Fruit fly (Drosophila melanogaster) whole organism, embryonic: ENCODE data around the gene Peritrophin-15a.
A peak's percentile ranks its signal among the peaks of the same experiment; 100 is the strongest.

Source experiments
- Antp ChIP-seq: fragments of 200-800 bp; sonication (Bioruptor generic); optimal IDR thresholded peaks from 3 replicates; lab custom pipeline; 2016; ENCODE audit warnings: missing biosample characterization, missing genetic modification characterization
- Asciz ChIP-seq: fragments of 200-800 bp; sonication (Bioruptor generic); optimal IDR thresholded peaks from 2 replicates; lab custom pipeline; 2017; ENCODE audit warnings: missing biosample characterization, mild to moderate bottlenecking, missing genetic modification characterization, missing genetic modification reagents
- Atf-2 ChIP-seq: fragments of 200-800 bp; sonication (Bioruptor generic); optimal IDR thresholded peaks from 2 replicates; lab custom pipeline; 2016; ENCODE audit warnings: missing biosample characterization, missing genetic modification characterization
- Atf3 ChIP-seq: fragments of 200-800 bp; sonication (Bioruptor generic); optimal IDR thresholded peaks from 3 replicates; lab custom pipeline; 2016; ENCODE audit warnings: missing biosample characterization, missing genetic modification characterization
- BEAF-32 ChIP-seq: fragments of 200-800 bp; sonication (Bioruptor generic); optimal IDR thresholded peaks from 3 replicates; lab custom pipeline; 2017; ENCODE audit warnings: missing biosample characterization, missing genetic modification characterization, mild to moderate bottlenecking, moderate library complexity, missing genetic modification reagents
- CG11398 ChIP-seq: fragments of 200-800 bp; sonication (Bioruptor generic); optimal IDR thresholded peaks from 2 replicates; lab custom pipeline; 2016; ENCODE audit warnings: missing biosample characterization, missing genetic modification characterization
- CG12769 ChIP-seq: fragments of 200-800 bp; sonication (Bioruptor generic); optimal IDR thresholded peaks from 2 replicates; lab custom pipeline; 2019; ENCODE audit warnings: missing biosample characterization, mild to moderate bottlenecking, missing genetic modification characterization, moderate library complexity
- CG12942 ChIP-seq: fragments of 200-800 bp; sonication (Bioruptor generic); optimal IDR thresholded peaks from 3 replicates; lab custom pipeline; 2016; ENCODE audit warnings: missing biosample characterization, missing genetic modification characterization
- CG14441 ChIP-seq: fragments of 200-800 bp; sonication (Bioruptor generic); IDR thresholded peaks from 2 replicates; pipeline ENCODE4 v1.3.6; 2022; ENCODE audit warnings: missing biosample characterization, missing genetic modification characterization
- CG14667 ChIP-seq: fragments of 200-800 bp; sonication (Bioruptor generic); IDR thresholded peaks from 2 replicates; pipeline ENCODE4 v1.3.6; 2022; ENCODE audit warnings: missing biosample characterization, missing genetic modification characterization
- CG15479 ChIP-seq: fragments of 200-800 bp; sonication (Bioruptor generic); optimal IDR thresholded peaks from 3 replicates; lab custom pipeline; 2019; ENCODE audit warnings: missing biosample characterization, mild to moderate bottlenecking, missing genetic modification characterization, moderate library complexity
- CG16779 ChIP-seq: fragments of 200-800 bp; sonication (Bioruptor generic); IDR thresholded peaks from 2 replicates; pipeline ENCODE4 v1.3.6; 2022; ENCODE audit warnings: missing biosample characterization, missing genetic modification characterization
- CG17361 ChIP-seq: fragments of 200-800 bp; sonication (Bioruptor generic); IDR thresholded peaks from 3 replicates; pipeline ENCODE4 v1.3.6; 2022; ENCODE audit warnings: missing biosample characterization, missing genetic modification characterization
- CG2120 ChIP-seq: fragments of 200-800 bp; sonication (Bioruptor generic); optimal IDR thresholded peaks from 3 replicates; lab custom pipeline; 2016; ENCODE audit warnings: missing biosample characterization, missing genetic modification characterization
- CG2199 ChIP-seq: fragments of 200-800 bp; sonication (Bioruptor generic); IDR thresholded peaks from 3 replicates; pipeline ENCODE4 v1.3.6; 2022; ENCODE audit warnings: missing biosample characterization, missing genetic modification characterization
- CG30431 ChIP-seq: fragments of 200-800 bp; sonication (Bioruptor generic); optimal IDR thresholded peaks from 2 replicates; lab custom pipeline; 2017; ENCODE audit warnings: missing biosample characterization, missing genetic modification characterization
- CG31365 ChIP-seq: fragments of 200-800 bp; sonication (Bioruptor generic); optimal IDR thresholded peaks from 2 replicates; lab custom pipeline; 2018; ENCODE audit warnings: missing biosample characterization, mild to moderate bottlenecking, missing genetic modification characterization
- CG32532 ChIP-seq: fragments of 200-800 bp; sonication (Bioruptor generic); IDR thresholded peaks from 2 replicates; pipeline ENCODE4 v1.3.6; 2022; ENCODE audit warnings: missing biosample characterization, missing genetic modification characterization
- CG32767 ChIP-seq: fragments of 200-800 bp; sonication (Bioruptor generic); IDR thresholded peaks from 2 replicates; pipeline ENCODE4 v1.3.6; 2022; ENCODE audit warnings: missing biosample characterization, missing genetic modification characterization
- CG32772 ChIP-seq: fragments of 200-800 bp; sonication (Bioruptor generic); IDR thresholded peaks from 2 replicates; pipeline ENCODE4 v1.3.6; 2022; ENCODE audit warnings: missing biosample characterization, missing genetic modification characterization
- CG3281 ChIP-seq: fragments of 200-800 bp; sonication (Bioruptor generic); optimal IDR thresholded peaks from 3 replicates; lab custom pipeline; 2017; ENCODE audit warnings: missing biosample characterization, mild to moderate bottlenecking, missing genetic modification characterization
- CG34376 ChIP-seq: fragments of 200-800 bp; sonication (Bioruptor generic); optimal IDR thresholded peaks from 2 replicates; lab custom pipeline; 2018; ENCODE audit warnings: missing biosample characterization, mild to moderate bottlenecking, missing genetic modification characterization
- CG5953 ChIP-seq: fragments of 200-800 bp; sonication (Bioruptor generic); IDR thresholded peaks from 2 replicates; pipeline ENCODE4 v1.3.6; 2022; ENCODE audit warnings: missing biosample characterization, missing genetic modification characterization
- CG9437 ChIP-seq: fragments of 200-800 bp; sonication (Bioruptor generic); optimal IDR thresholded peaks from 2 replicates; lab custom pipeline; 2018; ENCODE audit warnings: missing biosample characterization, mild to moderate bottlenecking, missing genetic modification characterization
- CHES-1-like ChIP-seq: fragments of 200-800 bp; sonication (Bioruptor generic); optimal IDR thresholded peaks from 2 replicates; lab custom pipeline; 2016; ENCODE audit warnings: missing biosample characterization, missing genetic modification characterization
- D19A ChIP-seq: fragments of 200-800 bp; optimal IDR thresholded peaks from 3 replicates; lab custom pipeline; 2019; ENCODE audit warnings: missing biosample characterization, mild to moderate bottlenecking, missing genetic modification characterization, moderate library complexity
- D19B ChIP-seq: fragments of 200-800 bp; sonication (Bioruptor generic); optimal IDR thresholded peaks from 2 replicates; lab custom pipeline; 2017; ENCODE audit warnings: missing biosample characterization, mild to moderate bottlenecking, missing genetic modification characterization
- Fer1 ChIP-seq: fragments of 200-800 bp; sonication (Bioruptor generic); optimal IDR thresholded peaks from 2 replicates; lab custom pipeline; 2017; ENCODE audit warnings: missing biosample characterization, mild to moderate bottlenecking, missing genetic modification characterization
- GATAe ChIP-seq: fragments of 200-800 bp; sonication (Bioruptor generic); conservative IDR thresholded peaks from 2 replicates; pipeline ENCODE4 v1.3.6; 2022; ENCODE audit warnings: missing biosample characterization, missing genetic modification characterization
- HLH3B ChIP-seq: fragments of 200-800 bp; sonication (Bioruptor generic); IDR thresholded peaks from 2 replicates; pipeline ENCODE4 v1.3.6; 2022; ENCODE audit warnings: missing biosample characterization, missing genetic modification characterization
- Med ChIP-seq: fragments of 200-800 bp; sonication (Bioruptor generic); peaks from one replicate; lab custom pipeline; 2016; ENCODE audit warnings: missing biosample characterization, missing genetic modification characterization, mild to moderate bottlenecking, inconsistent platforms, moderate library complexity
- Oli ChIP-seq: fragments of 200-800 bp; sonication (Bioruptor generic); optimal IDR thresholded peaks from 2 replicates; lab custom pipeline; 2018; ENCODE audit warnings: missing biosample characterization, mild to moderate bottlenecking, missing genetic modification characterization, moderate library complexity
- Rx ChIP-seq: fragments of 200-800 bp; sonication (Bioruptor generic); IDR thresholded peaks from 2 replicates; pipeline ENCODE4 v1.3.6; 2022; ENCODE audit warnings: missing biosample characterization, missing genetic modification characterization
- Sry-β ChIP-seq: fragments of 200-800 bp; sonication (Bioruptor generic); optimal IDR thresholded peaks from 2 replicates; lab custom pipeline; 2018; ENCODE audit warnings: missing biosample characterization, mild to moderate bottlenecking, missing genetic modification characterization, moderate library complexity
- Vsx1 ChIP-seq: fragments of 200-800 bp; sonication (Bioruptor generic); optimal IDR thresholded peaks from 2 replicates; lab custom pipeline; 2017; ENCODE audit warnings: missing biosample characterization, mild to moderate bottlenecking, missing genetic modification characterization, missing genetic modification reagents
- amos ChIP-seq: fragments of 200-800 bp; sonication (Bioruptor generic); IDR thresholded peaks from 2 replicates; pipeline ENCODE4 v1.3.6; 2022; ENCODE audit warnings: missing biosample characterization, missing genetic modification characterization; ENCODE audit not compliant: partially characterized antibody
- bigmax ChIP-seq: fragments of 200-800 bp; sonication (Bioruptor generic); optimal IDR thresholded peaks from 2 replicates; lab custom pipeline; 2018; ENCODE audit warnings: missing biosample characterization, mild to moderate bottlenecking, missing genetic modification characterization
- chinmo ChIP-seq: fragments of 200-800 bp; sonication (Bioruptor generic); IDR thresholded peaks from 4 replicates; pipeline ENCODE4 v1.3.6; 2022; ENCODE audit warnings: missing biosample characterization, missing genetic modification characterization; ENCODE audit not compliant: partially characterized antibody
- fru ChIP-seq: fragments of >200 bp; optimal IDR thresholded peaks from 2 replicates; lab custom pipeline; 2017
- grn ChIP-seq: fragments of 200-800 bp; sonication (Bioruptor generic); optimal IDR thresholded peaks from 3 replicates; lab custom pipeline; 2017; ENCODE audit warnings: missing biosample characterization, missing genetic modification characterization
- hbn ChIP-seq: fragments of 200-800 bp; sonication (Bioruptor generic); IDR thresholded peaks from 2 replicates; pipeline ENCODE4 v1.3.6; 2022; ENCODE audit warnings: missing biosample characterization, missing genetic modification characterization; ENCODE audit not compliant: partially characterized antibody
- knrl ChIP-seq: fragments of 200-800 bp; sonication (Bioruptor generic); IDR thresholded peaks from 3 replicates; pipeline ENCODE4 v1.3.6; 2022; ENCODE audit warnings: missing biosample characterization, missing genetic modification characterization; ENCODE audit not compliant: partially characterized antibody
- nmo ChIP-seq: fragments of 200-800 bp; sonication (Bioruptor generic); optimal IDR thresholded peaks from 2 replicates; lab custom pipeline; 2018; ENCODE audit warnings: missing biosample characterization, mild to moderate bottlenecking, missing genetic modification characterization, moderate library complexity
- odd ChIP-seq: fragments of 200-800 bp; sonication (Bioruptor generic); optimal IDR thresholded peaks from 2 replicates; lab custom pipeline; 2017; ENCODE audit warnings: missing biosample characterization, mild to moderate bottlenecking, missing genetic modification characterization
- pfk ChIP-seq: fragments of 200-800 bp; sonication (Bioruptor generic); optimal IDR thresholded peaks from 2 replicates; lab custom pipeline; 2018; ENCODE audit warnings: missing biosample characterization, mild to moderate bottlenecking, missing genetic modification characterization, moderate library complexity
- sens ChIP-seq: fragments of 200-800 bp; sonication (Bioruptor generic); peaks from one replicate; lab custom pipeline; 2016; ENCODE audit warnings: missing biosample characterization, missing genetic modification characterization
- sima ChIP-seq: fragments of 200-800 bp; sonication (Bioruptor generic); optimal IDR thresholded peaks from 2 replicates; lab custom pipeline; 2016; ENCODE audit warnings: missing biosample characterization, missing genetic modification characterization
- stwl ChIP-seq: fragments of 200-800 bp; sonication (Bioruptor generic); optimal IDR thresholded peaks from 3 replicates; lab custom pipeline; 2018; ENCODE audit warnings: missing biosample characterization, mild to moderate bottlenecking, missing genetic modification characterization, moderate library complexity
- tx ChIP-seq: fragments of 200-800 bp; sonication (Bioruptor generic); optimal IDR thresholded peaks from 2 replicates; lab custom pipeline; 2016; ENCODE audit warnings: missing biosample characterization, missing genetic modification characterization

Gene Peritrophin-15a

DNA sequence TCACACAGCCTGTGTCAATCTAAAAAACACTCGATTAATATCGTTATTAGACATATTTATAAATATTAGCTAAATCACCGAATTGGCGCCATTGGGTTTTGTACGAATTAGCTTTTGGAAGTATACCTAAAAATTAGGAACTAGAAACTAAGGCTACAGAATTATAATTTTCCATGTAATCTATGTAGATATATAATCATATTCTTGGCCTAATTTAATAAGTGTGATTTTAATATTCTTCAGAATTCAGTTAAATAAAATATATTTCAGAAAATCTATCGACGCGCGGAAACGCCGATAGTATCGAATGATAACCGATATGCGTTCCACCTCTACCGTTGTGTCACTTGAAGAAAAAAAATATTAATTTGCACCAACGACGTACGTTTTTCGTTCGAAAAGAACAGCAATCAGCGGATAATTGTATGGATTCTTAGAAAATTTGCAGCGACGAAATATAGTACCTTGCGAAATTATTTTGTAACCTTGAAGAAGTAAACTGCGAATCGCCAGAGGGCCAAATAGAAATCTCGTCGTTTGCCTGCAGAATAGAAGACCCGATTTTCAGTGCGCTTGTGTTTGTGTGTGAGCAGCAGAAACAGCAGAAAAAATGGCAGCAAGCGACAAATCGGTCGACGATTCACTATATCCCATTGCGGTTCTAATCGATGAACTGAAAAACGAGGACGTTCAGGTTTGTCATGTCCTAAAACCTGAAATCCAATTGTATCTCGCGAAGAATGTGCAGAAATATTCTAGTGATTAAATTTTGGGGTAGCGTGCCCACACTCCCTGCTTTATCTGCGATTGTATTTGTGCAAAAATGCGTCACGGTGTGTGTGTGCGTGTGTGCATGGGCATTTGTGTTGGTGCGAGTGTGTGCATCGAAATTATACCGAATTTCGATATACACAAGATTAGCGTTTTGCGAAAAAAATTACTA, 29.9 kb downstream of the Peritrophin-15a start, which contains the start of gene Pp2A-29B (continued):
- TF ChIP-seq CG15479 (GFP tag; lab: Kevin White, UChicago) (peak; percentile 37), CG9437 (GFP tag; lab: Kevin White, UChicago) (peak; percentile 35), Sry-β (peak; percentile 25), CG32772 (GFP tag; lab: Robert Waterston, UW) (no peak), CG12942 (GFP tag; lab: Kevin White, UChicago) (no peak), grn (GFP tag; lab: Kevin White, UChicago) (no peak), Atf-2 (GFP tag; lab: Kevin White, UChicago) (no peak), CG2199 (GFP tag; lab: Robert Waterston, UW) (no peak), CG5953 (GFP tag; lab: Robert Waterston, UW) (no peak), Asciz (no peak), Med (GFP tag; lab: Kevin White, UChicago) (peak; percentile 57), CHES-1-like (GFP tag; lab: Kevin White, UChicago) (no peak), fru (lab: Kevin White, UChicago) (no peak), CG14441 (GFP tag; lab: Robert Waterston, UW) (no peak; the same call in 1 of the 2 replicates), hbn (GFP tag; lab: Robert Waterston, UW) (peak; percentile 99), CG14667 (no peak), CG32532 (GFP tag; lab: Robert Waterston, UW) (no peak), CG34376 (GFP tag; lab: Kevin White, UChicago) (peak; percentile 21), odd (GFP tag; lab: Kevin White, UChicago) (no peak), Fer1 (GFP tag; lab: Kevin White, UChicago) (no peak), Rx (GFP tag; lab: Robert Waterston, UW) (no peak), tx (GFP tag; lab: Kevin White, UChicago) (no peak), CG3281 (GFP tag; lab: Kevin White, UChicago) (no peak), sens (peak; percentile 37), CG32767 (GFP tag; lab: Robert Waterston, UW) (peak; percentile 33; the same call in 1 of the 2 replicates), nmo (peak; percentile 78), pfk (no peak), D19A (tag; lab: Kevin White, UChicago) (peak; percentile 19), amos (peak; percentile 98), CG30431 (GFP tag; lab: Kevin White, UChicago) (no peak), knrl (peak; percentile 100), Antp (GFP tag; lab: Kevin White, UChicago) (no peak), bigmax (GFP tag; lab: Kevin White, UChicago) (no peak), CG31365 (no peak), CG2120 (peak; percentile 19), sima (GFP tag; lab: Kevin White, UChicago) (no peak), HLH3B (GFP tag; lab: Robert Waterston, UW) (no peak), Atf3 (GFP tag; lab: Kevin White, UChicago) (peak; percentile 0), CG17361 (GFP tag; lab: Robert Waterston, UW) (peak; percentile 67; the same call in 2 of the 3 replicates), CG12769 (tag; lab: Kevin White, UChicago) (no peak), Oli (tag; lab: Kevin White, UChicago) (no peak), GATAe (no peak), stwl (tag; lab: Kevin White, UChicago) (peak; percentile 51), BEAF-32 (peak; percentile 100), D19B (GFP tag; lab: Kevin White, UChicago) (no peak), Vsx1 (peak; percentile 64), CG11398 (GFP tag; lab: Kevin White, UChicago) (no peak), CG16779 (no peak), chinmo (peak; percentile 93; the same call in 3 of the 4 replicates)
